Fruit fly (Drosophila melanogaster): Measurements from ENCODE around the gene Vps29.

Vps29 gene

dm6 chr2L:1123078-1123818, 27.3 kb upstream of the Vps29 start:
- TF ChIP-seq usp (GFP tag; optimal IDR thresholded peaks at IDR 0.05): no peak
- no peak for TF ChIP-seq psq (optimal IDR thresholded peaks at IDR 0.05)
- TF ChIP-seq pan (optimal IDR thresholded peaks at IDR 0.05): no peak
- TF ChIP-seq EcR (GFP tag; optimal IDR thresholded peaks at IDR 0.05): no peak
- no peak for TF ChIP-seq CG8478 (optimal IDR thresholded peaks at IDR 0.05)
- no peak for TF ChIP-seq Dll (optimal IDR thresholded peaks at IDR 0.05)

- no peak for TF ChIP-seq psq (optimal IDR thresholded peaks at IDR 0.05)
- no peak for TF ChIP-seq EcR (GFP tag; optimal IDR thresholded peaks at IDR 0.05)
- TF ChIP-seq pan (optimal IDR thresholded peaks at IDR 0.05): no peak
- TF ChIP-seq usp (GFP tag; optimal IDR thresholded peaks at IDR 0.05): no peak
These were observed 26.3 kb upstream of the Vps29 start for dm6 chr2L:1124265-1124664.

dm6 chr2L:1125437-1125836, 25.1 kb upstream of the Vps29 start:
- TF ChIP-seq psq (optimal IDR thresholded peaks at IDR 0.05) (no peak), CG8478 (optimal IDR thresholded peaks at IDR 0.05) (no peak), usp (GFP tag; optimal IDR thresholded peaks at IDR 0.05) (no peak), Dll (optimal IDR thresholded peaks at IDR 0.05) (no peak), EcR (GFP tag; optimal IDR thresholded peaks at IDR 0.05) (no peak), pan (optimal IDR thresholded peaks at IDR 0.05) (no peak)

dm6 chr2L:1126527-1126926, 24.0 kb upstream of the Vps29 start:
- TF ChIP-seq EcR (GFP tag; optimal IDR thresholded peaks at IDR 0.05) (no peak), psq (optimal IDR thresholded peaks at IDR 0.05) (no peak), usp (GFP tag; optimal IDR thresholded peaks at IDR 0.05) (no peak), pan (optimal IDR thresholded peaks at IDR 0.05) (no peak), Dll (optimal IDR thresholded peaks at IDR 0.05) (no peak), CG8478 (optimal IDR thresholded peaks at IDR 0.05) (no peak)

- TF ChIP-seq usp (GFP tag; optimal IDR thresholded peaks at IDR 0.05) (no peak), EcR (GFP tag; optimal IDR thresholded peaks at IDR 0.05) (no peak), psq (optimal IDR thresholded peaks at IDR 0.05) (no peak), CG8478 (optimal IDR thresholded peaks at IDR 0.05) (no peak), pan (optimal IDR thresholded peaks at IDR 0.05) (no peak), Dll (optimal IDR thresholded peaks at IDR 0.05) (no peak)
These were observed 23.0 kb upstream of the Vps29 start for dm6 chr2L:1127434-1128089.

dm6 chr2L:1128344-1128931, 22.1 kb upstream of the Vps29 start:
- TF ChIP-seq usp (GFP tag; optimal IDR thresholded peaks at IDR 0.05) (no peak), psq (optimal IDR thresholded peaks at IDR 0.05) (no peak), pan (optimal IDR thresholded peaks at IDR 0.05) (no peak), Dll (optimal IDR thresholded peaks at IDR 0.05) (no peak), CG8478 (optimal IDR thresholded peaks at IDR 0.05) (no peak), EcR (GFP tag; optimal IDR thresholded peaks at IDR 0.05) (no peak)

dm6 chr2L:1128932-1129887, 21.4 kb upstream of the Vps29 start, which contains the start of the genes Pino and TBC1D23:
Pino (minus strand) TSS chr2L:1128953.
TBC1D23 (plus strand) TSS chr2L:1129316.
- TF ChIP-seq pan (optimal IDR thresholded peaks at IDR 0.05) (no peak), EcR (GFP tag; optimal IDR thresholded peaks at IDR 0.05) (no peak), usp (GFP tag; optimal IDR thresholded peaks at IDR 0.05) (no peak), CG8478 (optimal IDR thresholded peaks at IDR 0.05) (no peak)

- TF ChIP-seq psq (optimal IDR thresholded peaks at IDR 0.05) (no peak), EcR (GFP tag; optimal IDR thresholded peaks at IDR 0.05) (no peak), usp (GFP tag; optimal IDR thresholded peaks at IDR 0.05) (no peak), CG8478 (optimal IDR thresholded peaks at IDR 0.05) (no peak), pan (optimal IDR thresholded peaks at IDR 0.05) (no peak), Dll (optimal IDR thresholded peaks at IDR 0.05) (no peak)
These were observed 16.4 kb upstream of the Vps29 start, which contains the start of the genes Iris and CG4577 for dm6 chr2L:1134011-1134743. Iris (minus strand) TSS chr2L:1134098. CG4577 (plus strand) TSS chr2L:1134693.

- TF ChIP-seq psq (optimal IDR thresholded peaks at IDR 0.05): no peak
- TF ChIP-seq EcR (GFP tag; optimal IDR thresholded peaks at IDR 0.05): no peak
- no peak for TF ChIP-seq CG8478 (optimal IDR thresholded peaks at IDR 0.05)
- TF ChIP-seq Dll (optimal IDR thresholded peaks at IDR 0.05): no peak
- no peak for TF ChIP-seq usp (GFP tag; optimal IDR thresholded peaks at IDR 0.05)
These were observed 15.1 kb upstream of the Vps29 start for dm6 chr2L:1135495-1135894.

dm6 chr2L:1136993-1137392, 13.6 kb upstream of the Vps29 start:
- TF ChIP-seq pan (optimal IDR thresholded peaks at IDR 0.05): no peak
- TF ChIP-seq EcR (GFP tag; optimal IDR thresholded peaks at IDR 0.05): no peak
- no peak for TF ChIP-seq psq (optimal IDR thresholded peaks at IDR 0.05)
- TF ChIP-seq CG8478 (optimal IDR thresholded peaks at IDR 0.05): no peak
- TF ChIP-seq Dll (optimal IDR thresholded peaks at IDR 0.05): no peak
- TF ChIP-seq usp (GFP tag; optimal IDR thresholded peaks at IDR 0.05): no peak
